Worm (Caenorhabditis elegans) whole organism, L1 larva: ENCODE measurements around the gene srp-2.

Source experiments
- C04F5.9 ChIP-seq: sonication (generic microtip); optimal IDR thresholded peaks from 2 replicates; lab custom pipeline; 2016; ENCODE audit warnings: missing genetic modification characterization, missing compliant biosample characterization
- Y116A8C.19 ChIP-seq: sonication (generic microtip); optimal IDR thresholded peaks from 2 replicates; lab custom pipeline; 2016; ENCODE audit warnings: missing compliant biosample characterization, missing genetic modification characterization, borderline replicate concordance
- aha-1 ChIP-seq: fragments of 150-350 bp; optimal IDR thresholded peaks from 2 replicates; lab custom pipeline; 2014; ENCODE audit warnings: missing biosample characterization, missing genetic modification characterization
- aly-2 ChIP-seq: fragments of 150-350 bp; optimal IDR thresholded peaks from 2 replicates; lab custom pipeline; 2014; ENCODE audit warnings: missing biosample characterization, missing genetic modification characterization
- ceh-63 ChIP-seq: fragments of 200-800 bp; sonication (Bioruptor generic); optimal IDR thresholded peaks from 2 replicates; lab custom pipeline; 2018; ENCODE audit warnings: mild to moderate bottlenecking, missing genetic modification characterization, missing compliant biosample characterization
- ceh-82 ChIP-seq, 3 experiments: fragments of 150-350 bp in 1 of 3; sonication (generic microtip) in 2 of 3; optimal IDR thresholded peaks; 2 replicates each; lab custom pipeline; 2014 to 2017; ENCODE audit warnings: missing biosample characterization in 3 of 3, missing genetic modification characterization in 3 of 3
- ces-1 ChIP-seq: fragments of 150-350 bp; optimal IDR thresholded peaks from 2 replicates; lab custom pipeline; 2014; ENCODE audit warnings: missing biosample characterization, missing genetic modification reagents, missing genetic modification characterization
- dsc-1 ChIP-seq: sonication (generic microtip); optimal IDR thresholded peaks from 2 replicates; lab custom pipeline; 2016; ENCODE audit warnings: mild to moderate bottlenecking, missing genetic modification characterization, missing compliant biosample characterization
- efl-3 ChIP-seq: fragments of 200-800 bp; sonication (Bioruptor generic); optimal IDR thresholded peaks from 2 replicates; lab custom pipeline; 2018; ENCODE audit warnings: mild to moderate bottlenecking, missing genetic modification characterization, missing compliant biosample characterization
- egl-27 ChIP-seq, 2 experiments: fragments of 150-350 bp in 1 of 2; sonication (generic microtip); optimal IDR thresholded peaks; 3 replicates each; lab custom pipeline; 2017 to 2018; ENCODE audit warnings: missing biosample characterization in 2 of 2, missing genetic modification characterization in 2 of 2, missing genetic modification reagents in 2 of 2
- elt-2 ChIP-seq: sonication (generic microtip); optimal IDR thresholded peaks from 2 replicates; lab custom pipeline; 2016; ENCODE audit warnings: missing genetic modification characterization, mild to moderate bottlenecking, inconsistent platforms, missing compliant biosample characterization, missing genetic modification reagents
- elt-3 ChIP-seq, 6 experiments: fragments of 150-350 bp in 1 of 6; sonication (generic microtip); optimal IDR thresholded peaks; 2 replicates each; lab custom pipeline; 2017 to 2018; ENCODE audit warnings: missing biosample characterization in 6 of 6, missing genetic modification characterization in 6 of 6, inconsistent platforms in 1 of 6
- ets-5 ChIP-seq: fragments of 200-800 bp; sonication (Bioruptor generic); IDR thresholded peaks from 2 replicates; pipeline ENCODE4 v1.3.6; 2022; ENCODE audit warnings: missing genetic modification characterization, missing compliant biosample characterization
- fkh-10 ChIP-seq: sonication (generic microtip); optimal IDR thresholded peaks from 2 replicates; lab custom pipeline; 2017; ENCODE audit warnings: missing biosample characterization, missing genetic modification reagents, missing genetic modification characterization
- grh-1 ChIP-seq: fragments of 200-800 bp; sonication (Bioruptor generic); IDR thresholded peaks from 2 replicates; pipeline ENCODE4 v1.3.6; 2022; ENCODE audit warnings: missing genetic modification reagents, missing genetic modification characterization, missing compliant biosample characterization
- hpl-2 ChIP-seq: fragments of 150-350 bp; optimal IDR thresholded peaks from 2 replicates; lab custom pipeline; 2014; ENCODE audit warnings: missing biosample characterization, missing genetic modification reagents, missing genetic modification characterization
- isw-1 ChIP-seq: fragments of 200-800 bp; sonication (Bioruptor generic); IDR thresholded peaks from 2 replicates; pipeline ENCODE4 v1.3.6; 2022; ENCODE audit warnings: missing genetic modification characterization, missing compliant biosample characterization
- jun-1 ChIP-seq: fragments of 150-350 bp; optimal IDR thresholded peaks from 2 replicates; lab custom pipeline; 2014; ENCODE audit warnings: missing biosample characterization, missing genetic modification reagents, missing genetic modification characterization
- lin-13 ChIP-seq: fragments of 150-350 bp; optimal IDR thresholded peaks from 2 replicates; lab custom pipeline; 2014; ENCODE audit warnings: missing biosample characterization, missing genetic modification reagents, missing genetic modification characterization
- lin-14 ChIP-seq: fragments of 200-800 bp; sonication (Bioruptor generic); optimal IDR thresholded peaks from 2 replicates; lab custom pipeline; 2018; ENCODE audit warnings: mild to moderate bottlenecking, missing genetic modification characterization, moderate library complexity, missing compliant biosample characterization
- lsy-2 ChIP-seq, 2 experiments: fragments of 150-350 bp; optimal IDR thresholded peaks; 2 replicates each; lab custom pipeline; 2014; ENCODE audit warnings: missing biosample characterization in 2 of 2, missing genetic modification characterization in 2 of 2
- mef-2 ChIP-seq: fragments of 150-350 bp; optimal IDR thresholded peaks from 2 replicates; lab custom pipeline; 2014; ENCODE audit warnings: missing biosample characterization, missing genetic modification characterization
- nhr-11 ChIP-seq: fragments of 150-350 bp; optimal IDR thresholded peaks from 2 replicates; lab custom pipeline; 2014; ENCODE audit warnings: missing biosample characterization, missing genetic modification characterization
- nhr-19 ChIP-seq: fragments of 200-800 bp; sonication (Bioruptor generic); conservative IDR thresholded peaks from 2 replicates; pipeline ENCODE4 v1.3.6; 2022; ENCODE audit warnings: missing genetic modification characterization, missing compliant biosample characterization
- nhr-20 ChIP-seq: sonication (generic microtip); optimal IDR thresholded peaks from 2 replicates; lab custom pipeline; 2016; ENCODE audit warnings: mild to moderate bottlenecking, missing genetic modification characterization, missing compliant biosample characterization
- nhr-28 ChIP-seq: fragments of 150-350 bp; optimal IDR thresholded peaks from 2 replicates; lab custom pipeline; 2014; ENCODE audit warnings: missing biosample characterization, missing genetic modification characterization
- nhr-84 ChIP-seq: sonication (generic microtip); optimal IDR thresholded peaks from 2 replicates; lab custom pipeline; 2017; ENCODE audit warnings: missing biosample characterization, missing genetic modification characterization
- rnt-1 ChIP-seq: sonication (generic microtip); optimal IDR thresholded peaks from 2 replicates; lab custom pipeline; 2016; ENCODE audit warnings: mild to moderate bottlenecking, missing genetic modification characterization, moderate library complexity, missing compliant biosample characterization
- sox-4 ChIP-seq: sonication (generic microtip); optimal IDR thresholded peaks from 2 replicates; lab custom pipeline; 2016; ENCODE audit warnings: missing genetic modification characterization, missing compliant biosample characterization
- sup-37 ChIP-seq: fragments of 200-800 bp; sonication (Bioruptor generic); optimal IDR thresholded peaks from 2 replicates; lab custom pipeline; 2018; ENCODE audit warnings: mild to moderate bottlenecking, missing genetic modification characterization, missing compliant biosample characterization
- swsn-7 ChIP-seq: sonication (generic microtip); optimal IDR thresholded peaks from 2 replicates; lab custom pipeline; 2016; ENCODE audit warnings: missing genetic modification characterization, missing compliant biosample characterization
- tbx-2 ChIP-seq: sonication (generic microtip); optimal IDR thresholded peaks from 2 replicates; lab custom pipeline; 2016; ENCODE audit warnings: missing genetic modification characterization, missing compliant biosample characterization
- unc-30 ChIP-seq: sonication (generic microtip); optimal IDR thresholded peaks from 2 replicates; lab custom pipeline; 2017; ENCODE audit warnings: missing biosample characterization, missing genetic modification characterization
- unc-86 ChIP-seq: sonication (generic microtip); optimal IDR thresholded peaks from 2 replicates; lab custom pipeline; 2016; ENCODE audit warnings: missing genetic modification characterization, missing compliant biosample characterization
- xbp-1 ChIP-seq: sonication (generic microtip); optimal IDR thresholded peaks from 2 replicates; lab custom pipeline; 2016; ENCODE audit warnings: missing genetic modification characterization, missing compliant biosample characterization
- zag-1 ChIP-seq: fragments of 150-350 bp; optimal IDR thresholded peaks from 2 replicates; lab custom pipeline; 2014; ENCODE audit warnings: missing biosample characterization, missing genetic modification characterization
- ztf-4 ChIP-seq: fragments of 150-350 bp; optimal IDR thresholded peaks from 2 replicates; lab custom pipeline; 2014; ENCODE audit warnings: missing biosample characterization, missing genetic modification characterization

srp-2 gene

DNA sequence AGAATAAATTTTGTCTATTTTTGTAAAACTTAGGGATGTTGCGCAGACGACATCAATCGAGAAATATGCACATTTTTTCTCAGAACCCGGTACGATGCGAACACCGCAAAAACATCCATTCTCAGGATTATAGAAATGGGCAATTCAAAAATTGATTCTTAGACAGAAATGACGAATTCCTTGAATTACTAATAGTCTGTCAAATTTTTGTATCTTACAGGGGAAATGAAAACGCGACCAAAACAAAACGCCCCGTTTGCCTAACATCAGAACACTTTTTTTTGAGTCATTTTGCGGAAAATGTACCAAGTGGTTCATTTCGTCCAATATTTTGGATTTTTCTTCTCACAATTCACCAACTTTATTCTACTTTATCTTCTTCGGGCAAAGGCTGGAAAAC, 19.1 kb upstream of the srp-2 start, which contains the start of gene str-134:
Gene str-134, plus strand, starts transcription at position 301 of the 400 bp plus-strand sequence.
- TF ChIP-seq Y116A8C.19 (tag; lab: Kevin White, UChicago) = no peak
- TF ChIP-seq nhr-20 (tag; lab: Kevin White, UChicago) = no peak
- no peak for TF ChIP-seq lsy-2 (tag; optimal IDR thresholded peaks at IDR 0.05; lab: Kevin White, UChicago)
- no peak for TF ChIP-seq nhr-19 (GFP tag; lab: Robert Waterston, UW)
- no peak for TF ChIP-seq ces-1 (GFP tag; lab: Kevin White, UChicago)
- TF ChIP-seq ceh-63 (GFP tag; lab: Kevin White, UChicago) = no peak
- TF ChIP-seq unc-86 (tag; lab: Kevin White, UChicago) = no peak
- TF ChIP-seq ceh-82 (tag; optimal IDR thresholded peaks at IDR 0.05; lab: Kevin White, UChicago) = no peak
- no peak for TF ChIP-seq nhr-11 (tag; lab: Kevin White, UChicago)
- TF ChIP-seq nhr-84 = no peak

DNA sequence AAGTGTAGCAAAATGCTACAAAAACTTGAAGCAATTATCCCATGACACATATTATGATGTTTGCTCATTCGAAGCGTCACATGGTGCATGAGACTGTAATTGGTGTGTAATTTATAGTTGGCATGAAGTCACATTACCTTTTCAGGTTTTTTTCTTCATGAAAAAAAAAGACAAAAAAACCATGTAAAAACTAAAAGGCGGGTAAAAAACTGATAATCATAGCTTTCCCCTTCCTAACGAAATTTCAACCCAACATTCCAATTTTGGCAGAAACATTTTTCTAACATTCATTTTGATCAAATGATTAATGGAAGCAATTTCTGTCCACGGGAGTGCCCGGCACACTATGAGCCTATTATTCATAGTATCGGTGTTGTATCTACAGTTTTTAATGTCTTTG, 14.4 kb upstream of the srp-2 start, which contains the start of gene sri-4:
Gene sri-4, plus strand, starts transcription at position 301 of the 400 bp plus-strand sequence.
- TF ChIP-seq C04F5.9 (tag; lab: Kevin White, UChicago) (no peak), unc-30 (tag; lab: Kevin White, UChicago) (no peak), jun-1 (no peak), tbx-2 (tag; lab: Kevin White, UChicago) (no peak), dsc-1 (tag; lab: Kevin White, UChicago) (no peak), efl-3 (GFP tag; lab: Kevin White, UChicago) (no peak), nhr-28 (tag; lab: Kevin White, UChicago) (no peak), unc-86 (tag; lab: Kevin White, UChicago) (no peak), xbp-1 (tag; lab: Kevin White, UChicago) (no peak), sup-37 (no peak), hpl-2 (GFP tag; lab: Kevin White, UChicago) (no peak), grh-1 (no peak)
- TF ChIP-seq, all 84 proteins: peak for 0

DNA sequence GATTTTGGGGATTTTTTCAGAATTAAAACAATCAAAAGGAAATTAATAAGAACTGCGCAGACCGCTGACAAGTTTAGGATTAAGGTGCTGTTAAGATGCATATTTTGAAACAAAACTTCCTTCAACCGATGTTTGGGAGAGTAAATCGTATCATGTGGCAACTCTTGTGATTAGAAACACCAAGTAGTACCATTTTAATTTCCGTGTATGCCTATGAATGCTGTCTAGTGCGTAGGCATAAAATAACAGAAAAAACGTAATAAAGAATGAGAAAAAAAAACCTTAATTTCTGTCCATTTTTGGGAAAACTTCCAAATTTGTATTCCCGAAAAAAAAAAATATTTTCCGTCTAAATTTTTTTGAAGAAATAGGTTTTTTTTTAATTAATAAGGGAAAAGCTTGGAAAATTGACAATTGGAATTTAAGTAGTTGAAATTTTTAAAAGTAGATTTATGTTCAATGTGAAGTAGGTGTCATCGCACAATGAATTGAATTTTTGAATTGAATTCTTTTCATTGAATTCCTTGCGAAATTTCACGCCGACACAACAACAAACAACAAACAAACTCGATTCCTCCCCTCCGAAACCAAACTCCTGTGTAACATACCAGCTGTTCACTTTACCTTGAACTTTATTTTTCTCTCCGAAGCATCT, 9.6 kb upstream of the srp-2 start, which contains the start of the genes str-262 and srp-1:
Gene str-262, minus strand, starts transcription at position 101 of the 655 bp plus-strand sequence.
Gene srp-1, plus strand, starts transcription at position 605 of the 655 bp plus-strand sequence.
- TF ChIP-seq sup-37 = no peak
- TF ChIP-seq elt-2 (tag; lab: Kevin White, UChicago) = no peak
- TF ChIP-seq nhr-84 = no peak
- no peak for TF ChIP-seq swsn-7 (tag; lab: Kevin White, UChicago)
- TF ChIP-seq zag-1 (tag; lab: Kevin White, UChicago) = no peak
- no peak for TF ChIP-seq lin-14
- TF ChIP-seq aha-1 (tag; lab: Kevin White, UChicago) = no peak
- no peak for TF ChIP-seq sox-4 (tag; lab: Kevin White, UChicago)
- TF ChIP-seq aly-2 (tag; lab: Kevin White, UChicago) = no peak
- no peak for TF ChIP-seq elt-3 (tag; optimal IDR thresholded peaks at IDR 0.05; lab: Kevin White, UChicago)
- TF ChIP-seq ztf-4 (tag; lab: Kevin White, UChicago) = no peak
- no peak for TF ChIP-seq rnt-1 (tag; lab: Kevin White, UChicago)
- TF ChIP-seq hpl-2 (GFP tag; lab: Kevin White, UChicago) = no peak
- TF ChIP-seq lin-13 (GFP tag; lab: Kevin White, UChicago) = no peak
- TF ChIP-seq ets-5 (GFP tag; lab: Robert Waterston, UW) = no peak
- no peak for TF ChIP-seq egl-27 (tag; optimal IDR thresholded peaks at IDR 0.05; lab: Kevin White, UChicago)

DNA sequence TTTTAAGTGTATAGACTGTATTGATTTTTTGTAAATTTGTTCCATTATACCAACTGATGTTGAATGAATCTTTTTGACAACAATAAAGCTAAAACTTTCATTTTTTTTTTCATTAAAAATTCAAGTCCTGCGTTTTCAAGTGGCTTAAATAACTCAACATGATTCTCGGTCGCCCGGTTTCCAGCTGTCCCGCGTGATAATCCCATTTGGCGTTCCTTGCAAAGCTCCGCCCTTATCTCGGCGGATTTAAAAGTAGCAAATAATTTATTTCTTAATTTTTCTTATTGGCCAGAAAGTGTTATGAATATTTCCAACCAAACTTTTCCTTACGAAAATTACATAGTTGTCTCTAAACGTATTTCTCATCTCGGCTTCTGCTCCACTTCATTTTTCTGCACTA, 6.3 kb upstream of the srp-2 start, which contains the start of gene str-20:
Gene str-20, plus strand, starts transcription at position 301 of the 400 bp plus-strand sequence.
- TF ChIP-seq ceh-82 (tag; optimal IDR thresholded peaks at IDR 0.05; lab: Kevin White, UChicago) (no peak), mef-2 (tag; lab: Kevin White, UChicago) (no peak), tbx-2 (tag; lab: Kevin White, UChicago) (no peak), fkh-10 (GFP tag; lab: Kevin White, UChicago) (no peak), unc-30 (tag; lab: Kevin White, UChicago) (no peak), lin-13 (GFP tag; lab: Kevin White, UChicago) (no peak), isw-1 (no peak), elt-3 (tag; optimal IDR thresholded peaks at IDR 0.05; lab: Kevin White, UChicago) (no peak)
